Fruit fly (Drosophila melanogaster) whole organism, prepupa: ENCODE measurements around the gene CG34451.

Source experiments
- Blimp-1 ChIP-seq: fragments of 200-800 bp; sonication (Bioruptor generic); optimal IDR thresholded peaks from 3 replicates; lab custom pipeline; 2017; ENCODE audit warnings: missing biosample characterization, missing genetic modification characterization, mild to moderate bottlenecking, moderate library complexity, missing genetic modification reagents
- CG10631 ChIP-seq: fragments of 200-800 bp; sonication (Bioruptor generic); optimal IDR thresholded peaks from 2 replicates; lab custom pipeline; 2016; ENCODE audit warnings: missing biosample characterization, missing genetic modification characterization
- CG10669 ChIP-seq: fragments of 200-800 bp; sonication (Bioruptor generic); optimal IDR thresholded peaks from 3 replicates; lab custom pipeline; 2018; ENCODE audit warnings: missing biosample characterization, mild to moderate bottlenecking, missing genetic modification characterization, moderate library complexity
- CG11762 ChIP-seq: fragments of 200-800 bp; sonication (Bioruptor generic); optimal IDR thresholded peaks from 3 replicates; lab custom pipeline; 2016; ENCODE audit warnings: missing biosample characterization, missing genetic modification characterization; ENCODE audit not compliant: insufficient read depth
- CG11902 ChIP-seq: fragments of 200-800 bp; sonication (Bioruptor generic); optimal IDR thresholded peaks from 3 replicates; lab custom pipeline; 2016; ENCODE audit warnings: missing biosample characterization, missing genetic modification characterization
- CG15336 ChIP-seq: fragments of 200-800 bp; sonication (Bioruptor generic); IDR thresholded peaks from 2 replicates; pipeline ENCODE4 v1.3.6; 2022; ENCODE audit warnings: missing biosample characterization, missing genetic modification characterization
- CG3032 ChIP-seq: fragments of 200-800 bp; optimal IDR thresholded peaks from 2 replicates; lab custom pipeline; 2019; ENCODE audit warnings: missing biosample characterization, mild to moderate bottlenecking, missing genetic modification characterization, moderate library complexity
- CG32006 ChIP-seq: fragments of 200-800 bp; sonication (Bioruptor generic); optimal IDR thresholded peaks from 3 replicates; lab custom pipeline; 2017; ENCODE audit warnings: missing biosample characterization, mild to moderate bottlenecking, missing genetic modification characterization
- CG34406 ChIP-seq: fragments of 200-800 bp; sonication (Bioruptor generic); optimal IDR thresholded peaks from 3 replicates; lab custom pipeline; 2016; ENCODE audit warnings: missing biosample characterization, missing genetic modification characterization
- CG4318 ChIP-seq: fragments of 200-800 bp; sonication (Bioruptor generic); optimal IDR thresholded peaks from 3 replicates; lab custom pipeline; 2017; ENCODE audit warnings: missing biosample characterization, mild to moderate bottlenecking, missing genetic modification characterization
- CG6163 ChIP-seq: fragments of 200-800 bp; sonication (Bioruptor generic); IDR thresholded peaks from 3 replicates; pipeline ENCODE4 v1.3.6; 2022; ENCODE audit warnings: missing biosample characterization, missing genetic modification characterization
- CG6808 ChIP-seq: fragments of 200-800 bp; sonication (Bioruptor generic); optimal IDR thresholded peaks from 3 replicates; lab custom pipeline; 2017; ENCODE audit warnings: missing biosample characterization, missing genetic modification characterization, mild to moderate bottlenecking, moderate library complexity, missing genetic modification reagents
- CG6854 ChIP-seq: fragments of 200-800 bp; sonication (Bioruptor generic); optimal IDR thresholded peaks from 2 replicates; lab custom pipeline; 2017; ENCODE audit warnings: missing biosample characterization, mild to moderate bottlenecking, missing genetic modification characterization
- CG8119 ChIP-seq: fragments of 200-800 bp; sonication (Bioruptor generic); IDR thresholded peaks from 3 replicates; pipeline ENCODE4 v1.3.6; 2022; ENCODE audit warnings: missing biosample characterization, missing genetic modification characterization
- CG8319 ChIP-seq: fragments of 200-800 bp; sonication (Bioruptor generic); optimal IDR thresholded peaks from 3 replicates; lab custom pipeline; 2016; ENCODE audit warnings: missing biosample characterization, missing genetic modification characterization
- CG8632 ChIP-seq: fragments of 200-800 bp; sonication (Bioruptor generic); optimal IDR thresholded peaks from 3 replicates; lab custom pipeline; 2016; ENCODE audit warnings: missing biosample characterization, missing genetic modification characterization
- CG9139 ChIP-seq: fragments of 200-800 bp; sonication (Bioruptor generic); optimal IDR thresholded peaks from 3 replicates; lab custom pipeline; 2017; ENCODE audit warnings: missing biosample characterization, mild to moderate bottlenecking, missing genetic modification characterization
- Eip75B ChIP-seq: fragments of 200-800 bp; sonication (Bioruptor generic); optimal IDR thresholded peaks from 3 replicates; lab custom pipeline; 2016; ENCODE audit warnings: missing biosample characterization, missing genetic modification characterization
- Eip78C ChIP-seq: fragments of 200-800 bp; sonication (Bioruptor generic); peaks from one replicate; lab custom pipeline; 2016; ENCODE audit warnings: missing biosample characterization, missing genetic modification characterization
- Eip93F ChIP-seq: fragments of 200-800 bp; sonication (Bioruptor generic); optimal IDR thresholded peaks from 2 replicates; lab custom pipeline; 2016; ENCODE audit warnings: missing biosample characterization, mild to moderate bottlenecking, missing genetic modification characterization
- Ets21C ChIP-seq: fragments of 200-800 bp; sonication (Bioruptor generic); optimal IDR thresholded peaks from 3 replicates; lab custom pipeline; 2016; ENCODE audit warnings: missing biosample characterization, missing genetic modification characterization
- Ets96B ChIP-seq: fragments of 200-800 bp; optimal IDR thresholded peaks from 2 replicates; lab custom pipeline; 2019; ENCODE audit warnings: missing biosample characterization, mild to moderate bottlenecking, missing genetic modification characterization, moderate library complexity
- Gug ChIP-seq: fragments of 200-800 bp; sonication (Bioruptor generic); IDR thresholded peaks from 2 replicates; pipeline ENCODE4 v1.3.6; 2022; ENCODE audit warnings: missing biosample characterization, missing genetic modification characterization
- Hr38 ChIP-seq: sonication (Bioruptor generic); optimal IDR thresholded peaks from 2 replicates; lab custom pipeline; 2016; ENCODE audit warnings: missing biosample characterization, missing genetic modification characterization
- Hr4 ChIP-seq: fragments of 200-800 bp; sonication (Bioruptor generic); optimal IDR thresholded peaks from 3 replicates; lab custom pipeline; 2016; ENCODE audit warnings: missing biosample characterization, missing genetic modification characterization
- OdsH ChIP-seq: fragments of 200-800 bp; sonication (Bioruptor generic); optimal IDR thresholded peaks from 3 replicates; lab custom pipeline; 2016; ENCODE audit warnings: missing biosample characterization, missing genetic modification characterization
- Sox14 ChIP-seq: fragments of 200-800 bp; sonication (Bioruptor generic); optimal IDR thresholded peaks from 3 replicates; lab custom pipeline; 2016; ENCODE audit warnings: missing biosample characterization, missing genetic modification characterization
- achi ChIP-seq: fragments of 200-800 bp; sonication (Bioruptor generic); optimal IDR thresholded peaks from 3 replicates; lab custom pipeline; 2016; ENCODE audit warnings: missing biosample characterization, missing genetic modification characterization
- acj6 ChIP-seq: fragments of 200-800 bp; sonication (Bioruptor generic); optimal IDR thresholded peaks from 3 replicates; lab custom pipeline; 2016; ENCODE audit warnings: missing biosample characterization, missing genetic modification characterization
- cyc ChIP-seq: fragments of 200-800 bp; sonication (Bioruptor generic); optimal IDR thresholded peaks from 3 replicates; lab custom pipeline; 2016; ENCODE audit warnings: missing biosample characterization, missing genetic modification characterization
- dac ChIP-seq: fragments of 200-800 bp; sonication (Bioruptor generic); optimal IDR thresholded peaks from 2 replicates; lab custom pipeline; 2017; ENCODE audit warnings: missing biosample characterization, mild to moderate bottlenecking, missing genetic modification characterization
- dsx ChIP-seq: fragments of 200-800 bp; optimal IDR thresholded peaks from 3 replicates; lab custom pipeline; 2019; ENCODE audit warnings: missing biosample characterization, mild to moderate bottlenecking, missing genetic modification characterization, moderate library complexity; ENCODE audit not compliant: poor library complexity, severe bottlenecking
- fd59A ChIP-seq: fragments of 200-800 bp; sonication (Bioruptor generic); optimal IDR thresholded peaks from 2 replicates; lab custom pipeline; 2017; ENCODE audit warnings: missing biosample characterization, mild to moderate bottlenecking, missing genetic modification characterization, missing genetic modification reagents
- fkh ChIP-seq: fragments of 200-800 bp; sonication (Bioruptor generic); optimal IDR thresholded peaks from 3 replicates; lab custom pipeline; 2017; ENCODE audit warnings: missing biosample characterization, mild to moderate bottlenecking, missing genetic modification characterization, moderate library complexity
- net ChIP-seq: fragments of 200-800 bp; sonication (Bioruptor generic); optimal IDR thresholded peaks from 3 replicates; lab custom pipeline; 2016; ENCODE audit warnings: missing biosample characterization, missing genetic modification characterization
- pdm3 ChIP-seq: fragments of 200-800 bp; sonication (Bioruptor generic); optimal IDR thresholded peaks from 3 replicates; lab custom pipeline; 2016; ENCODE audit warnings: missing biosample characterization, missing genetic modification characterization
- salr ChIP-seq, 2 experiments: fragments of 200-800 bp; sonication (Bioruptor generic); optimal IDR thresholded peaks; 3 replicates each; lab custom pipeline; 2016 to 2018; ENCODE audit warnings: missing biosample characterization in 2 of 2, missing genetic modification characterization in 2 of 2, mild to moderate bottlenecking in 1 of 2
- spab ChIP-seq: fragments of 200-800 bp; sonication (Bioruptor generic); optimal IDR thresholded peaks from 2 replicates; lab custom pipeline; 2017; ENCODE audit warnings: missing biosample characterization, mild to moderate bottlenecking, missing genetic modification characterization, missing genetic modification reagents
- ss ChIP-seq, 2 experiments: fragments of 200-800 bp; sonication (Bioruptor generic); optimal IDR thresholded peaks; 2 replicates in 1 of 2; 3 replicates in 1 of 2; lab custom pipeline; 2017 to 2018; ENCODE audit warnings: mild to moderate bottlenecking in 2 of 2, missing biosample characterization in 2 of 2, missing genetic modification characterization in 2 of 2, moderate library complexity in 1 of 2
- svp ChIP-seq: fragments of 200-800 bp; sonication (Bioruptor generic); peaks from one replicate; lab custom pipeline; 2016; ENCODE audit warnings: missing biosample characterization, missing genetic modification characterization
- topi ChIP-seq: fragments of 200-800 bp; sonication (Bioruptor generic); optimal IDR thresholded peaks from 3 replicates; lab custom pipeline; 2016; ENCODE audit warnings: missing biosample characterization, missing genetic modification characterization

Gene CG34451

dm6 chr3L:15708579-15708978 is 16.7 kb upstream of the CG34451 start (continued):
- TF ChIP-seq dsx (GFP tag; lab: Kevin White, UChicago) (no peak), Eip78C (GFP tag; lab: Kevin White, UChicago) (peak; percentile 69), CG32006 (GFP tag; lab: Kevin White, UChicago) (peak; percentile 85), CG4318 (peak; percentile 61), fkh (no peak), Gug (GFP tag; lab: Robert Waterston, UW) (peak; percentile 47), Sox14 (GFP tag; lab: Kevin White, UChicago) (no peak), CG8319 (GFP tag; lab: Kevin White, UChicago) (no peak), CG3032 (tag; lab: Kevin White, UChicago) (no peak), salr (GFP tag; optimal IDR thresholded peaks at IDR 0.05; lab: Kevin White, UChicago) (peak in 1 of 2 experiments; percentile 28), net (GFP tag; lab: Kevin White, UChicago) (peak; percentile 35), achi (GFP tag; lab: Kevin White, UChicago) (peak; percentile 31), Hr38 (no peak), pdm3 (GFP tag; lab: Kevin White, UChicago) (peak; percentile 30), acj6 (GFP tag; lab: Kevin White, UChicago) (no peak), CG8632 (GFP tag; lab: Kevin White, UChicago) (no peak), topi (GFP tag; lab: Kevin White, UChicago) (no peak), OdsH (GFP tag; lab: Kevin White, UChicago) (peak; percentile 49), CG6163 (peak; percentile 54; the same call in 1 of the 3 replicates)

dm6 chr3L:15708158-15708557 is 16.3 kb upstream of the CG34451 start:
- TF ChIP-seq Gug (GFP tag; lab: Robert Waterston, UW) (no peak), fkh (no peak), CG9139 (GFP tag; lab: Kevin White, UChicago) (no peak), Ets96B (no peak), CG8319 (GFP tag; lab: Kevin White, UChicago) (no peak), Sox14 (GFP tag; lab: Kevin White, UChicago) (no peak), net (GFP tag; lab: Kevin White, UChicago) (no peak), ss (GFP tag; optimal IDR thresholded peaks at IDR 0.05; lab: Kevin White, UChicago) (no peak), achi (GFP tag; lab: Kevin White, UChicago) (no peak), svp (GFP tag; lab: Kevin White, UChicago) (no peak), CG4318 (no peak), CG6854 (GFP tag; lab: Kevin White, UChicago) (no peak), spab (GFP tag; lab: Kevin White, UChicago) (no peak), CG10631 (GFP tag; lab: Kevin White, UChicago) (no peak), Ets21C (GFP tag; lab: Kevin White, UChicago) (no peak), fd59A (GFP tag; lab: Kevin White, UChicago) (no peak), salr (GFP tag; optimal IDR thresholded peaks at IDR 0.05; lab: Kevin White, UChicago) (no peak), dac (GFP tag; lab: Kevin White, UChicago) (no peak)

- TF ChIP-seq fkh (peak; percentile 70), CG8319 (GFP tag; lab: Kevin White, UChicago) (no peak), topi (GFP tag; lab: Kevin White, UChicago) (no peak), ss (GFP tag; optimal IDR thresholded peaks at IDR 0.05; lab: Kevin White, UChicago) (no peak), spab (GFP tag; lab: Kevin White, UChicago) (no peak), CG32006 (GFP tag; lab: Kevin White, UChicago) (no peak), CG10669 (GFP tag; lab: Kevin White, UChicago) (no peak)
- TF ChIP-seq, all 60 proteins: peak for 1
Observed at dm6 chr3L:15706199-15706598, 14.3 kb upstream of the CG34451 start.

dm6 chr3L:15704250-15704985 is 12.6 kb upstream of the CG34451 start:
- TF ChIP-seq Eip93F (GFP tag; lab: Kevin White, UChicago) (no peak), Eip75B (peak; percentile 10), Ets21C (GFP tag; lab: Kevin White, UChicago) (no peak), achi (GFP tag; lab: Kevin White, UChicago) (peak; percentile 73), spab (GFP tag; lab: Kevin White, UChicago) (peak; percentile 50), fkh (peak; percentile 66), CG6808 (peak; percentile 42), Blimp-1 (no peak), ss (GFP tag; optimal IDR thresholded peaks at IDR 0.05; lab: Kevin White, UChicago) (peak in 1 of 2 experiments; percentile 30), CG6163 (no peak), OdsH (GFP tag; lab: Kevin White, UChicago) (peak; percentile 64), Hr4 (GFP tag; lab: Kevin White, UChicago) (peak; percentile 55), CG15336 (no peak; the same call in none of the 2 replicates), acj6 (GFP tag; lab: Kevin White, UChicago) (peak; percentile 61), CG11902 (no peak), cyc (GFP tag; lab: Kevin White, UChicago) (no peak), CG34406 (GFP tag; lab: Kevin White, UChicago) (peak; percentile 38), CG8319 (GFP tag; lab: Kevin White, UChicago) (no peak), CG8119 (GFP tag; lab: Robert Waterston, UW) (peak; percentile 63; the same call in 2 of the 3 replicates), CG11762 (GFP tag; lab: Kevin White, UChicago) (no peak)
